Worm (Caenorhabditis elegans): ENCODE results near the gene sdz-9.

ce11 chrII:2769021-2769420, 4.4 kb downstream of the sdz-9 start, which contains the start of gene F08D12.7:
- no peak for TF ChIP-seq ama-1 (optimal IDR thresholded peaks at IDR 0.05)
- TF ChIP-seq lin-38 (GFP tag; IDR thresholded peaks at IDR 0.05), result no peak
- TF ChIP-seq ceh-28 (tag; optimal IDR thresholded peaks at IDR 0.05), result no peak

All from whole organism, L4 larva.